Fruit fly (Drosophila melanogaster) whole organism, adult: ENCODE data around the gene Spx.

ENCODE experiments used
- CG11617 ChIP-seq: fragments of 200-800 bp; sonication (Bioruptor generic); optimal IDR thresholded peaks from 2 replicates; lab custom pipeline; 2017; ENCODE audit warnings: mild to moderate bottlenecking, missing biosample characterization, missing genetic modification reagents, missing genetic modification characterization
- CG12768 ChIP-seq: fragments of 200-800 bp; sonication (Bioruptor generic); optimal IDR thresholded peaks from 2 replicates; lab custom pipeline; 2017; ENCODE audit warnings: missing biosample characterization, missing genetic modification characterization, mild to moderate bottlenecking, moderate library complexity, missing genetic modification reagents
- Clk ChIP-seq: fragments of 200-800 bp; sonication (Bioruptor generic); optimal IDR thresholded peaks from 2 replicates; lab custom pipeline; 2017; ENCODE audit warnings: missing biosample characterization, missing genetic modification characterization
- Hr96 ChIP-seq: fragments of 200-800 bp; sonication (Bioruptor generic); optimal IDR thresholded peaks from 2 replicates; lab custom pipeline; 2016; ENCODE audit warnings: missing biosample characterization, missing genetic modification characterization
- bab1 ChIP-seq: fragments of 200-800 bp; sonication (Bioruptor generic); optimal IDR thresholded peaks from 3 replicates; lab custom pipeline; 2019; ENCODE audit warnings: missing biosample characterization, mild to moderate bottlenecking, missing genetic modification characterization, moderate library complexity
- cnc ChIP-seq, 2 experiments: fragments of >200 bp; optimal IDR thresholded peaks; 2 replicates each; lab custom pipeline; 2017
- kay ChIP-seq: fragments of 200-800 bp; sonication (Bioruptor generic); peaks from one replicate; lab custom pipeline; 2016; ENCODE audit warnings: missing biosample characterization, missing genetic modification characterization, borderline replicate concordance
- pad ChIP-seq: fragments of 200-800 bp; sonication (Bioruptor generic); optimal IDR thresholded peaks from 3 replicates; lab custom pipeline; 2017; ENCODE audit warnings: missing biosample characterization, missing genetic modification characterization, mild to moderate bottlenecking, moderate library complexity, missing genetic modification reagents

dm6 chrX:6276590-6276989 is 21.0 kb downstream of the Spx start, which contains the start of gene CG3566:
- no peak for TF ChIP-seq cnc (optimal IDR thresholded peaks at IDR 0.05; lab: Kevin White, UChicago)
- no peak for TF ChIP-seq pad (GFP tag; lab: Kevin White, UChicago)
- TF ChIP-seq CG11617 (GFP tag; lab: Kevin White, UChicago): no peak
- TF ChIP-seq bab1 (GFP tag; lab: Kevin White, UChicago): peak; percentile 47
- TF ChIP-seq CG12768 (GFP tag; lab: Kevin White, UChicago): no peak
- peak; percentile 55 for TF ChIP-seq kay (GFP tag; lab: Kevin White, UChicago)
- no peak for TF ChIP-seq Hr96
- no peak for TF ChIP-seq Clk
